Fruit fly (Drosophila melanogaster) Kc167 (cell line): Measurements from ENCODE around the gene Gr85a.

Experiments
- Myc ChIP-seq: fragments of >200 bp; optimal IDR thresholded peaks from 2 replicates; lab custom pipeline; 2017; ENCODE audit warnings: missing external identifiers
- Sin3A ChIP-seq: fragments of >200 bp; optimal IDR thresholded peaks from 2 replicates; lab custom pipeline; 2018; ENCODE audit warnings: missing external identifiers
- h ChIP-seq: fragments of >200 bp; optimal IDR thresholded peaks from 3 replicates; lab custom pipeline; 2018; ENCODE audit warnings: missing external identifiers
- psq ChIP-seq: fragments of >200 bp; optimal IDR thresholded peaks from 2 replicates; lab custom pipeline; 2017; ENCODE audit warnings: missing external identifiers
- ttk ChIP-seq: sonication (Bioruptor generic); optimal IDR thresholded peaks from 2 replicates; lab custom pipeline; 2017; ENCODE audit warnings: missing external identifiers

DNA sequence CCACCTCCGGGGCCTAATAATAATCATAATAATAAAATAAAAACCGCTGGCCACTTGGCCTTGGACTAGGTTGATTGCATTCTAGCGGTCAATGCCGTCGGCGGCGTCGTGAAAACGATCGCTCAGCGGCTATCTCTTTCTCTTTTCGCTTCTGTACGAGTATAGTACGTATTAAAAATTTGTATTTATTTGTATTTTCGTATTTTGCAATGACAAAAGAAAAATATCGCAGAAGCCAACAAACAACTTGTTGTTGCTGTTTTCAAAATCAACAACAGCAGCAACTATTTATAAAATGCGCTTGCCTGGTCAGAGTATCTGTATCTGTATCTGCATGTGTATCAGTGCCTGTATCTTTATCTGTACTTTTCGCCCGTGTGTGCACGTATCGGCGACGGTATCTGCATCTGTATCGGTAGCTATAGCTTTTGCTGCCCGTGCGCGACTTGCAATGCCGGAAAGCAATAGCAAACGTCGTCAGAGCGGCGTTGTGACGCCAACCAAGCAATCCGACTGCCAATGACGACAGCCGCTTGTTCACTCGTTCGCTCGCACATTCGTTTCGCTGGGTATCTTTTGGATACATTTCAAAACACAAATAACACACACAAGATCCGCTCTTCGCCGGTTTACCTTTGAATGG is 41.8 kb downstream of the Gr85a start:
- TF ChIP-seq ttk: no peak
- no peak for TF ChIP-seq h (lab: Kevin White, UChicago)
- no peak for TF ChIP-seq Myc
- TF ChIP-seq Sin3A (lab: Kevin White, UChicago): no peak
- no peak for TF ChIP-seq psq (lab: Kevin White, UChicago)
